Worm (Caenorhabditis elegans): Measurements from ENCODE around the gene fipr-17.

Gene fipr-17

ce11 chrIII:11054532-11055265, 47.3 kb upstream of the fipr-17 start (continued):
- no peak for TF ChIP-seq rnt-1 (tag; optimal IDR thresholded peaks at IDR 0.05)
- TF ChIP-seq efl-1 (optimal IDR thresholded peaks at IDR 0.05): peak; percentile 66 to 76
- TF ChIP-seq efl-1 (GFP tag; optimal IDR thresholded peaks at IDR 0.05 in 1 of 2): peak; percentile 44 to 93
- no peak for TF ChIP-seq zip-4 (GFP tag; optimal IDR thresholded peaks at IDR 0.05)
- TF ChIP-seq nhr-11 (tag; optimal IDR thresholded peaks at IDR 0.05): no peak
- TF ChIP-seq mab-9 (GFP tag; IDR thresholded peaks at IDR 0.05): no peak
- peak; percentile 20 for TF ChIP-seq C16A3.4 (tag; optimal IDR thresholded peaks at IDR 0.05)
- no peak for TF ChIP-seq zag-1 (tag; optimal IDR thresholded peaks at IDR 0.05)
- TF ChIP-seq unc-62 (GFP tag; optimal IDR thresholded peaks at IDR 0.05): no peak
- no peak for TF ChIP-seq C04F5.9 (tag; optimal IDR thresholded peaks at IDR 0.05)
- TF ChIP-seq tlp-1 (tag; optimal IDR thresholded peaks at IDR 0.05): no peak
- TF ChIP-seq dpl-1 (GFP tag; optimal IDR thresholded peaks at IDR 0.05): peak; percentile 40 to 49 (median 42)
- TF ChIP-seq efl-3 (GFP tag; optimal IDR thresholded peaks at IDR 0.05): no peak
- no peak for TF ChIP-seq unc-30 (tag; optimal IDR thresholded peaks at IDR 0.05)
- peak; percentile 62 for TF ChIP-seq snu-23 (GFP tag; optimal IDR thresholded peaks at IDR 0.05)
- no peak for TF ChIP-seq C34B4.2 (tag; optimal IDR thresholded peaks at IDR 0.05)
- TF ChIP-seq ces-1 (GFP tag; optimal IDR thresholded peaks at IDR 0.05): no peak
- TF ChIP-seq nhr-19 (GFP tag; conservative IDR thresholded peaks at IDR 0.05): peak; percentile 37
- TF ChIP-seq jun-1 (tag; optimal IDR thresholded peaks at IDR 0.05): peak; percentile 54
- no peak for TF ChIP-seq unc-130 (tag; optimal IDR thresholded peaks at IDR 0.05)
- TF ChIP-seq nhr-28 (tag; optimal IDR thresholded peaks at IDR 0.05): no peak
- no peak for TF ChIP-seq nhr-237 (tag; optimal IDR thresholded peaks at IDR 0.05)
- TF ChIP-seq swsn-7 (tag; optimal IDR thresholded peaks at IDR 0.05): peak; percentile 70
- TF ChIP-seq F16B12.6 (tag; optimal IDR thresholded peaks at IDR 0.05): peak; percentile 37
- no peak for TF ChIP-seq nhr-84 (tag; optimal IDR thresholded peaks at IDR 0.05)
- TF ChIP-seq egl-13 (tag; optimal IDR thresholded peaks at IDR 0.05): no peak
- peak; percentile 13 for TF ChIP-seq nhr-77 (tag; optimal IDR thresholded peaks at IDR 0.05)
- TF ChIP-seq ceh-90 (tag; optimal IDR thresholded peaks at IDR 0.05): no peak
- peak; percentile 87 for TF ChIP-seq blmp-1 (tag; optimal IDR thresholded peaks at IDR 0.05)
- peak; percentile 77 for TF ChIP-seq xbp-1 (tag; optimal IDR thresholded peaks at IDR 0.05)
- peak; percentile 96 for TF ChIP-seq lin-14 (GFP tag; optimal IDR thresholded peaks at IDR 0.05)
- TF ChIP-seq fkh-4 (tag; optimal IDR thresholded peaks at IDR 0.05; ENCODE audit: borderline replicate concordance): peak; percentile 51
- TF ChIP-seq pag-3 (tag; optimal IDR thresholded peaks at IDR 0.05; ENCODE audit: borderline replicate concordance, insufficient read depth): peak; percentile 49
- peak; percentile 37 to 70 for TF ChIP-seq lsy-2 (tag; optimal IDR thresholded peaks at IDR 0.05)
- no peak for TF ChIP-seq hpl-2 (GFP tag; optimal IDR thresholded peaks at IDR 0.05)
- TF ChIP-seq pax-3 (tag; optimal IDR thresholded peaks at IDR 0.05): peak; percentile 39
- TF ChIP-seq egl-27 (tag; optimal IDR thresholded peaks at IDR 0.05): no peak
- TF ChIP-seq unc-86 (tag; optimal IDR thresholded peaks at IDR 0.05): peak; percentile 46
- no peak for TF ChIP-seq sup-37 (GFP tag; optimal IDR thresholded peaks at IDR 0.05)
- no peak for TF ChIP-seq elt-2 (tag; optimal IDR thresholded peaks at IDR 0.05)
- peak; percentile 22 for TF ChIP-seq nhr-90 (tag; optimal IDR thresholded peaks at IDR 0.05; ENCODE audit: poor library complexity)
- no peak for TF ChIP-seq aha-1 (tag; optimal IDR thresholded peaks at IDR 0.05)
- TF ChIP-seq ceh-82 (tag; optimal IDR thresholded peaks at IDR 0.05): peak; percentile 22 to 66 (median 54)
- TF ChIP-seq ztf-4 (tag; optimal IDR thresholded peaks at IDR 0.05): peak; percentile 41
- no peak for TF ChIP-seq skn-1 (tag; optimal IDR thresholded peaks at IDR 0.05)
- TF ChIP-seq sox-4 (tag; optimal IDR thresholded peaks at IDR 0.05): no peak
- TF ChIP-seq isw-1 (GFP tag; IDR thresholded peaks at IDR 0.05): peak; percentile 48
- no peak for TF ChIP-seq ama-1 (optimal IDR thresholded peaks at IDR 0.05)
- TF ChIP-seq tbx-2 (tag; optimal IDR thresholded peaks at IDR 0.05): peak; percentile 53
- TF ChIP-seq fos-1 (tag; optimal IDR thresholded peaks at IDR 0.05): no peak
- no peak for TF ChIP-seq irx-1 (tag; optimal IDR thresholded peaks at IDR 0.05)
- no peak for TF ChIP-seq lir-3 (tag; optimal IDR thresholded peaks at IDR 0.05; ENCODE audit: poor library complexity)
- TF ChIP-seq dsc-1 (tag; optimal IDR thresholded peaks at IDR 0.05): peak; percentile 90

Measured in whole organism, L1 larva.